Worm (Caenorhabditis elegans): Measurements from ENCODE around the gene R10E11.6.
A peak's percentile ranks its signal among the peaks of the same experiment; 100 is the strongest.

Gene R10E11.6

ce11 chrIII:9808179-9808578 lies 25.4 kb downstream of the R10E11.6 start, which contains the start of gene gtap-2:
Gene gtap-2 (plus strand): TSS chrIII:9808544.
- TF ChIP-seq pha-4 (tag; optimal IDR thresholded peaks at IDR 0.05) (peak; percentile 60), nhr-237 (tag; optimal IDR thresholded peaks at IDR 0.05) (no peak), nhr-43 (tag; optimal IDR thresholded peaks at IDR 0.05; ENCODE audit: poor library complexity, severe bottlenecking) (peak; percentile 17), daf-12 (tag; optimal IDR thresholded peaks at IDR 0.05) (no peak), nhr-11 (tag; optimal IDR thresholded peaks at IDR 0.05) (no peak), nhr-28 (tag; optimal IDR thresholded peaks at IDR 0.05) (no peak), ztf-4 (tag; optimal IDR thresholded peaks at IDR 0.05) (no peak), jun-1 (tag; optimal IDR thresholded peaks at IDR 0.05) (no peak), aly-2 (tag; optimal IDR thresholded peaks at IDR 0.05) (no peak), nfya-1 (tag; optimal IDR thresholded peaks at IDR 0.05; ENCODE audit: insufficient read depth) (peak; percentile 18), tbx-2 (tag; optimal IDR thresholded peaks at IDR 0.05) (no peak), elt-3 (tag; optimal IDR thresholded peaks at IDR 0.05) (no peak), lin-15B (tag; optimal IDR thresholded peaks at IDR 0.05) (peak; percentile 32), eor-1 (tag; optimal IDR thresholded peaks at IDR 0.05) (peak in 1 of 2 experiments; percentile 20)

ce11 chrIII:9813146-9813545 lies 30.3 kb downstream of the R10E11.6 start, which contains the start of gene ZK632.14:
Gene ZK632.14 (plus strand): TSS chrIII:9813446.
- TF ChIP-seq lsy-12 (tag; optimal IDR thresholded peaks at IDR 0.05) (no peak), ceh-9 (tag; optimal IDR thresholded peaks at IDR 0.05) (no peak), mdl-1 (tag; optimal IDR thresholded peaks at IDR 0.05) (no peak)

- TF ChIP-seq nhr-23 (tag; optimal IDR thresholded peaks at IDR 0.05) (peak; percentile 28), nhr-25 (tag; optimal IDR thresholded peaks at IDR 0.05) (peak; percentile 10), ceh-9 (tag; optimal IDR thresholded peaks at IDR 0.05) (no peak), ama-1 (optimal IDR thresholded peaks at IDR 0.05) (peak; percentile 41), pha-4 (tag; optimal IDR thresholded peaks at IDR 0.05) (peak; percentile 10), elt-3 (tag; optimal IDR thresholded peaks at IDR 0.05) (no peak), nhr-12 (tag; optimal IDR thresholded peaks at IDR 0.05) (no peak), hmg-11 (tag; optimal IDR thresholded peaks at IDR 0.05) (peak; percentile 72), lsy-12 (tag; optimal IDR thresholded peaks at IDR 0.05) (no peak), lin-15B (tag; optimal IDR thresholded peaks at IDR 0.05) (peak; percentile 16), nfya-1 (tag; optimal IDR thresholded peaks at IDR 0.05; ENCODE audit: insufficient read depth) (peak; percentile 49), ztf-4 (tag; optimal IDR thresholded peaks at IDR 0.05) (no peak), egl-27 (tag; optimal IDR thresholded peaks at IDR 0.05) (no peak), lin-39 (tag; optimal IDR thresholded peaks at IDR 0.05) (peak; percentile 66), sea-2 (GFP tag; optimal IDR thresholded peaks at IDR 0.05) (peak; percentile 8), fos-1 (tag; optimal IDR thresholded peaks at IDR 0.05) (no peak), jun-1 (tag; optimal IDR thresholded peaks at IDR 0.05) (no peak), R02D3.7 (tag; optimal IDR thresholded peaks at IDR 0.05) (no peak), mml-1 (tag; optimal IDR thresholded peaks at IDR 0.05) (no peak), egl-5 (tag; optimal IDR thresholded peaks at IDR 0.05) (no peak), pqm-1 (tag; optimal IDR thresholded peaks at IDR 0.05) (no peak), nhr-77 (tag; optimal IDR thresholded peaks at IDR 0.05) (no peak), nhr-76 (tag; optimal IDR thresholded peaks at IDR 0.05) (no peak), daf-12 (tag; optimal IDR thresholded peaks at IDR 0.05) (no peak), unc-39 (tag; optimal IDR thresholded peaks at IDR 0.05) (no peak), eor-1 (tag; optimal IDR thresholded peaks at IDR 0.05) (no peak), nhr-43 (tag; optimal IDR thresholded peaks at IDR 0.05; ENCODE audit: poor library complexity, severe bottlenecking) (no peak), mdl-1 (tag; optimal IDR thresholded peaks at IDR 0.05) (no peak), aly-2 (tag; optimal IDR thresholded peaks at IDR 0.05) (no peak), skn-1 (tag; optimal IDR thresholded peaks at IDR 0.05) (no peak), nhr-11 (tag; optimal IDR thresholded peaks at IDR 0.05) (no peak)
Measured at ce11 chrIII:9817087-9817612, 34.3 kb downstream of the R10E11.6 start, which contains the start of gene cnx-1. Gene cnx-1 (minus strand): TSS chrIII:9817137.

ce11 chrIII:9817894-9818293 lies 35.1 kb downstream of the R10E11.6 start:
- TF ChIP-seq ceh-28 (tag; optimal IDR thresholded peaks at IDR 0.05) (peak; percentile 5), pha-4 (tag; optimal IDR thresholded peaks at IDR 0.05) (no peak)

Measured in whole organism, L3 larva.